Worm (Caenorhabditis elegans): Measurements from ENCODE around the gene cup-15.
A peak's percentile ranks its signal among the peaks of the same experiment; 100 is the strongest.

DNA sequence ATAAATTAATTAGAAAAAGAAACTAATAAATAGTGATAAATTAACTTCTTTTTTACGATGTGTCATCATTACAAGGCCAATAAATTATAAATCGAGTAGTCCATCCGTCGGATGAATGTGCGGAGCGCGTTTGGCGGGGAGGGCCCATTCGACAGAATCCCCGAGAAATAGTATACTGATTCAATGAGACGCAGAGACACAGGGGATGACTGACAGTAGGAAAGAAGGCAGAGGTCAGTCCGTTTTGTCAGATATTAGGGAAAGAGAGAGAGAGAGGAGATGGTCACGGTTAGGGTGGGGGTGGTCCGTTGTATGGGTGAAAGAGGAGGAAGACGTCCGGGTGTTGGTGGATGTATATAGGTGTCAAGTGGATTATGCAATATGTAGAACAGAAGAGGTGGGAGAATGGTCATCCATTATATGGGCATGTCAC, 44.2 kb upstream of the cup-15 start:
- TF ChIP-seq nhr-76 (tag; optimal IDR thresholded peaks at IDR 0.05) (no peak), pha-4 (tag; optimal IDR thresholded peaks at IDR 0.05) (no peak), ceh-83 (GFP tag; optimal IDR thresholded peaks at IDR 0.05) (no peak), nhr-12 (tag; optimal IDR thresholded peaks at IDR 0.05) (no peak), ces-1 (GFP tag; optimal IDR thresholded peaks at IDR 0.05) (peak; percentile 33), snpc-4 (tag; optimal IDR thresholded peaks at IDR 0.05) (no peak), ceh-39 (tag; optimal IDR thresholded peaks at IDR 0.05) (peak; percentile 11), mep-1 (tag; optimal IDR thresholded peaks at IDR 0.05) (no peak), cnd-1 (tag; optimal IDR thresholded peaks at IDR 0.05) (peak; percentile 69), nhr-2 (tag; optimal IDR thresholded peaks at IDR 0.05) (peak; percentile 96), elt-1 (tag; optimal IDR thresholded peaks at IDR 0.05; ENCODE audit: borderline replicate concordance, insufficient read depth) (no peak), nhr-237 (tag; optimal IDR thresholded peaks at IDR 0.05) (no peak), M03D4.4 (tag; optimal IDR thresholded peaks at IDR 0.05) (peak; percentile 50)
